Worm (Caenorhabditis elegans) whole organism, early embryonic: ENCODE results near the gene mbk-2.

Source experiments
- B0310.2 ChIP-seq: sonication (generic microtip); optimal IDR thresholded peaks from 2 replicates; lab custom pipeline; 2016; ENCODE audit warnings: mild to moderate bottlenecking, missing genetic modification characterization, missing compliant biosample characterization
- F13C5.2 ChIP-seq: sonication (generic microtip); optimal IDR thresholded peaks from 2 replicates; lab custom pipeline; 2017; ENCODE audit warnings: mild to moderate bottlenecking, missing genetic modification characterization, inconsistent platforms, missing compliant biosample characterization
- aly-1 ChIP-seq: sonication (generic microtip); optimal IDR thresholded peaks from 2 replicates; lab custom pipeline; 2016; ENCODE audit warnings: missing genetic modification characterization, missing compliant biosample characterization
- ama-1 ChIP-seq: fragments of 150-350 bp; optimal IDR thresholded peaks from 2 replicates; lab custom pipeline; 2014
- ceh-13 ChIP-seq: fragments of 200-800 bp; sonication (Bioruptor generic); optimal IDR thresholded peaks from 2 replicates; lab custom pipeline; 2018; ENCODE audit warnings: mild to moderate bottlenecking, missing genetic modification characterization, missing compliant biosample characterization
- ceh-36 ChIP-seq: sonication (generic microtip); optimal IDR thresholded peaks from 2 replicates; lab custom pipeline; 2016; ENCODE audit warnings: missing genetic modification characterization, inconsistent platforms, missing compliant biosample characterization
- ets-7 ChIP-seq: sonication (generic microtip); optimal IDR thresholded peaks from 2 replicates; lab custom pipeline; 2016; ENCODE audit warnings: missing genotype, missing genetic modification characterization, missing compliant biosample characterization
- flt-1 ChIP-seq: fragments of 200-800 bp; sonication (Bioruptor generic); IDR thresholded peaks from 2 replicates; pipeline ENCODE4 v1.3.6; 2022; ENCODE audit warnings: missing genetic modification characterization, missing compliant biosample characterization
- hmbx-1 ChIP-seq: sonication (generic microtip); optimal IDR thresholded peaks from 2 replicates; lab custom pipeline; 2016; ENCODE audit warnings: mild to moderate bottlenecking, missing genetic modification characterization, missing compliant biosample characterization
- hmg-4 ChIP-seq: fragments of 200-800 bp; sonication (Bioruptor generic); optimal IDR thresholded peaks from 2 replicates; lab custom pipeline; 2018; ENCODE audit warnings: mild to moderate bottlenecking, missing genetic modification characterization, missing compliant biosample characterization
- hnd-1 ChIP-seq: sonication (generic microtip); optimal IDR thresholded peaks from 2 replicates; lab custom pipeline; 2016; ENCODE audit warnings: missing genetic modification characterization, missing compliant biosample characterization
- pes-1 ChIP-seq: fragments of 200-800 bp; sonication (Bioruptor generic); IDR thresholded peaks from 2 replicates; pipeline ENCODE4 v1.3.6; 2022; ENCODE audit warnings: missing genetic modification reagents, missing genetic modification characterization, missing compliant biosample characterization
- scrt-1 ChIP-seq: fragments of 200-800 bp; sonication (Bioruptor generic); IDR thresholded peaks from 2 replicates; pipeline ENCODE4 v1.3.6; 2022; ENCODE audit warnings: missing genetic modification characterization, missing compliant biosample characterization
- sea-1 ChIP-seq: fragments of 200-800 bp; sonication (Bioruptor generic); conservative IDR thresholded peaks from 2 replicates; pipeline ENCODE4 v1.3.6; 2022; ENCODE audit warnings: missing genetic modification characterization, missing compliant biosample characterization
- tbx-11 ChIP-seq: fragments of 200-800 bp; sonication (Bioruptor generic); IDR thresholded peaks from 2 replicates; pipeline ENCODE4 v1.3.6; 2022; ENCODE audit warnings: missing genetic modification characterization, missing compliant biosample characterization
- tbx-37 ChIP-seq: fragments of 200-800 bp; sonication (Bioruptor generic); conservative IDR thresholded peaks from 2 replicates; pipeline ENCODE4 v1.3.6; 2022; ENCODE audit warnings: missing genetic modification reagents, missing genetic modification characterization, missing compliant biosample characterization
- tra-4 ChIP-seq: sonication (generic microtip); optimal IDR thresholded peaks from 2 replicates; lab custom pipeline; 2017; ENCODE audit warnings: missing genetic modification characterization, missing compliant biosample characterization

mbk-2 gene

ce11 chrIV:13009507-13009906 lies 549 bp downstream of the mbk-2 start:
- TF ChIP-seq hnd-1 (tag; lab: Kevin White, UChicago) (no peak), ama-1 (lab: Kevin White, UChicago) (no peak), aly-1 (tag; lab: Kevin White, UChicago) (no peak), ets-7 (no peak), hmg-4 (GFP tag; lab: Kevin White, UChicago) (no peak), ceh-13 (GFP tag; lab: Kevin White, UChicago) (no peak), hmbx-1 (tag; lab: Kevin White, UChicago) (no peak), scrt-1 (no peak), pes-1 (GFP tag; lab: Robert Waterston, UW) (no peak), B0310.2 (no peak), F13C5.2 (tag; lab: Kevin White, UChicago) (no peak), tbx-37 (GFP tag; lab: Robert Waterston, UW) (no peak), flt-1 (GFP tag; lab: Robert Waterston, UW) (no peak), tbx-11 (GFP tag; lab: Robert Waterston, UW) (no peak), sea-1 (no peak), tra-4 (no peak), ceh-36 (tag; lab: Kevin White, UChicago) (no peak)

- TF ChIP-seq tbx-11 (GFP tag; lab: Robert Waterston, UW) (no peak), ceh-13 (GFP tag; lab: Kevin White, UChicago) (no peak), ets-7 (no peak), ceh-36 (tag; lab: Kevin White, UChicago) (no peak), B0310.2 (no peak), ama-1 (lab: Kevin White, UChicago) (no peak), flt-1 (GFP tag; lab: Robert Waterston, UW) (no peak), pes-1 (GFP tag; lab: Robert Waterston, UW) (no peak), aly-1 (tag; lab: Kevin White, UChicago) (no peak), hmg-4 (GFP tag; lab: Kevin White, UChicago) (no peak), tbx-37 (GFP tag; lab: Robert Waterston, UW) (no peak), hmbx-1 (tag; lab: Kevin White, UChicago) (no peak), hnd-1 (tag; lab: Kevin White, UChicago) (no peak), scrt-1 (no peak), sea-1 (no peak), F13C5.2 (tag; lab: Kevin White, UChicago) (no peak)
Measured at ce11 chrIV:13013231-13013630, 4.3 kb downstream of the mbk-2 start.

- TF ChIP-seq tra-4 (no peak), F13C5.2 (tag; lab: Kevin White, UChicago) (no peak)
Measured at ce11 chrIV:13013711-13014341, 4.9 kb downstream of the mbk-2 start.

ce11 chrIV:13015801-13016404 lies 6.9 kb downstream of the mbk-2 start:
- TF ChIP-seq flt-1 (GFP tag; lab: Robert Waterston, UW) (no peak), B0310.2 (no peak)

- TF ChIP-seq hmbx-1 (tag; lab: Kevin White, UChicago) (no peak), ceh-36 (tag; lab: Kevin White, UChicago) (no peak), F13C5.2 (tag; lab: Kevin White, UChicago) (no peak), B0310.2 (no peak), flt-1 (GFP tag; lab: Robert Waterston, UW) (no peak), ceh-13 (GFP tag; lab: Kevin White, UChicago) (no peak), ets-7 (no peak)
Measured at ce11 chrIV:13016820-13017219, 7.9 kb downstream of the mbk-2 start.

- TF ChIP-seq scrt-1 (no peak), F13C5.2 (tag; lab: Kevin White, UChicago) (no peak), ceh-36 (tag; lab: Kevin White, UChicago) (no peak), B0310.2 (no peak), sea-1 (no peak), aly-1 (tag; lab: Kevin White, UChicago) (no peak), ets-7 (no peak), ama-1 (lab: Kevin White, UChicago) (no peak), tbx-37 (GFP tag; lab: Robert Waterston, UW) (no peak), tra-4 (no peak), hmg-4 (GFP tag; lab: Kevin White, UChicago) (no peak), hnd-1 (tag; lab: Kevin White, UChicago) (no peak), ceh-13 (GFP tag; lab: Kevin White, UChicago) (no peak), flt-1 (GFP tag; lab: Robert Waterston, UW) (no peak)
Measured at ce11 chrIV:13021006-13021405, 12.0 kb downstream of the mbk-2 start.

- TF ChIP-seq ceh-13 (GFP tag; lab: Kevin White, UChicago) = no peak
- no peak for TF ChIP-seq ceh-36 (tag; lab: Kevin White, UChicago)
- TF ChIP-seq pes-1 (GFP tag; lab: Robert Waterston, UW) = 0 out of 2 replicates have a peak, but pooled peaks have one; percentile 15
- no peak for TF ChIP-seq ets-7
- peak; percentile 16 for TF ChIP-seq hmg-4 (GFP tag; lab: Kevin White, UChicago)
- TF ChIP-seq sea-1 = no peak
Measured at ce11 chrIV:13022892-13023291, 13.9 kb downstream of the mbk-2 start.

- TF ChIP-seq ceh-13 (GFP tag; lab: Kevin White, UChicago) (no peak), hnd-1 (tag; lab: Kevin White, UChicago) (no peak), scrt-1 (no peak), tra-4 (no peak), F13C5.2 (tag; lab: Kevin White, UChicago) (no peak), ceh-36 (tag; lab: Kevin White, UChicago) (no peak), tbx-11 (GFP tag; lab: Robert Waterston, UW) (no peak), pes-1 (GFP tag; lab: Robert Waterston, UW) (no peak), tbx-37 (GFP tag; lab: Robert Waterston, UW) (no peak), hmg-4 (GFP tag; lab: Kevin White, UChicago) (no peak), hmbx-1 (tag; lab: Kevin White, UChicago) (no peak), B0310.2 (no peak), ama-1 (lab: Kevin White, UChicago) (no peak), flt-1 (GFP tag; lab: Robert Waterston, UW) (no peak), aly-1 (tag; lab: Kevin White, UChicago) (no peak), sea-1 (no peak), ets-7 (no peak)
Measured at ce11 chrIV:13025853-13026343, 16.9 kb downstream of the mbk-2 start.
